Worm (Caenorhabditis elegans) whole organism, L4 larva: Measurements from ENCODE around the gene metl-2.

Experiments used
- ZK337.2 ChIP-seq: fragments of 200-800 bp; sonication (Bioruptor generic); IDR thresholded peaks from 2 replicates; pipeline ENCODE4 v1.3.6; 2022; ENCODE audit warnings: missing genetic modification reagents, missing genetic modification characterization, missing compliant biosample characterization
- ama-1 ChIP-seq: fragments of 150-350 bp; optimal IDR thresholded peaks from 2 replicates; lab custom pipeline; 2014; ENCODE audit warnings: inconsistent platforms, mixed read lengths
- ceh-20 ChIP-seq: fragments of 200-800 bp; sonication (Bioruptor generic); IDR thresholded peaks from 2 replicates; pipeline ENCODE4 v1.3.6; 2022; ENCODE audit warnings: missing genetic modification reagents, missing genetic modification characterization, missing compliant biosample characterization
- fkh-10 ChIP-seq: fragments of 150-350 bp; optimal IDR thresholded peaks from 2 replicates; lab custom pipeline; 2014; ENCODE audit warnings: missing biosample characterization, missing genetic modification reagents, missing genetic modification characterization
- lin-39 ChIP-seq: fragments of 150-350 bp; optimal IDR thresholded peaks from 2 replicates; lab custom pipeline; 2014; ENCODE audit warnings: missing biosample characterization, missing genetic modification reagents, missing genetic modification characterization
- nhr-25 ChIP-seq: sonication (generic microtip); optimal IDR thresholded peaks from 2 replicates; lab custom pipeline; 2017; ENCODE audit warnings: missing genetic modification characterization, mild to moderate bottlenecking, missing compliant biosample characterization, antibody characterized with exemption, moderate library complexity, borderline replicate concordance; ENCODE audit not compliant: insufficient read depth
- pha-4 ChIP-seq, 2 experiments: fragments of 150-350 bp in 1 of 2; fragments of 200-800 bp in 1 of 2; sonication (Bioruptor generic) in 1 of 2; IDR thresholded peaks in 1 of 2; optimal IDR thresholded peaks in 1 of 2; 2 replicates each; pipeline versions ENCODE4 v1.3.6 to Lab custom; 2014 to 2022; ENCODE audit warnings: missing genetic modification characterization in 2 of 2, missing genetic modification reagents in 2 of 2, missing biosample characterization in 1 of 2, missing compliant biosample characterization in 1 of 2
- snpc-4 ChIP-seq: fragments of 150-350 bp; optimal IDR thresholded peaks from 2 replicates; lab custom pipeline; 2014; ENCODE audit warnings: missing biosample characterization, missing genetic modification characterization

ce11 chrII:14952464-14953064 is 17.1 kb upstream of the metl-2 start:
- TF ChIP-seq ama-1 (no peak), fkh-10 (no peak), nhr-25 (no peak), snpc-4 (tag; lab: Kevin White, UChicago) (no peak), pha-4 (GFP tag; IDR thresholded peaks at IDR 0.05; lab: Robert Waterston, UW) (no peak), pha-4 (tag; optimal IDR thresholded peaks at IDR 0.05; lab: Kevin White, UChicago) (no peak), lin-39 (tag; lab: Kevin White, UChicago) (no peak), ceh-20 (GFP tag; lab: Robert Waterston, UW) (no peak), ZK337.2 (GFP tag; lab: Robert Waterston, UW) (no peak)
